Fruit fly (Drosophila melanogaster): Measurements from ENCODE around the gene ranshi.

The ranshi gene

DNA sequence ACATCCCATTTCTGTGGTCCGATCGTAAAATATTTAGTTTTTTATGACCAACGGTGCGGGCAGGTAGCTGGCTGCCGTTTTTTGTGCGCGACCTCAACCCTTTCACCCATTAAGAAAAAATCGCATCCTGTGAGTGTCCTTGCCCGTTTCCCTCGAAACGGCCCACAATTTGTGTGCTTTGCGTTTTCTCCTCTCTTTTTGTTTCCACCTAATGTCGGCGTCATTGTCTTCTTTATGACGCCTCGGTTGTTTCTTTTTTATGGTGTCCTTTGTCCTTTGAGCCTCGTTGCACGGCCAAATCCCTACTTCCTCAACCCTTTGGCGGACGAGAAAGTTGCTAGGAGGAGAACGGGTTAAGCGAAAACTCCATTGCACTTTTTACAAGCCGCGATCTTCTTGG is 28.3 kb downstream of the ranshi start:
- TF ChIP-seq noc (tag; optimal IDR thresholded peaks at IDR 0.05), result no peak

- TF ChIP-seq noc (tag; optimal IDR thresholded peaks at IDR 0.05), result no peak
Observed at dm6 chr3R:8700660-8701059, 28.8 kb downstream of the ranshi start.

- TF ChIP-seq noc (tag; optimal IDR thresholded peaks at IDR 0.05), result no peak
Observed at dm6 chr3R:8699230-8699629, 30.3 kb downstream of the ranshi start.

- TF ChIP-seq noc (tag; optimal IDR thresholded peaks at IDR 0.05), result no peak
Observed at dm6 chr3R:8697772-8698259, 31.7 kb downstream of the ranshi start, which contains the start of gene hb. Gene hb (minus strand): TSS chr3R:8697822.

- TF ChIP-seq noc (tag; optimal IDR thresholded peaks at IDR 0.05), result no peak
Observed at dm6 chr3R:8694110-8694826, 35.2 kb downstream of the ranshi start.

dm6 chr3R:8686446-8686845 is 43.0 kb downstream of the ranshi start:
- no peak for TF ChIP-seq noc (tag; optimal IDR thresholded peaks at IDR 0.05)

DNA sequence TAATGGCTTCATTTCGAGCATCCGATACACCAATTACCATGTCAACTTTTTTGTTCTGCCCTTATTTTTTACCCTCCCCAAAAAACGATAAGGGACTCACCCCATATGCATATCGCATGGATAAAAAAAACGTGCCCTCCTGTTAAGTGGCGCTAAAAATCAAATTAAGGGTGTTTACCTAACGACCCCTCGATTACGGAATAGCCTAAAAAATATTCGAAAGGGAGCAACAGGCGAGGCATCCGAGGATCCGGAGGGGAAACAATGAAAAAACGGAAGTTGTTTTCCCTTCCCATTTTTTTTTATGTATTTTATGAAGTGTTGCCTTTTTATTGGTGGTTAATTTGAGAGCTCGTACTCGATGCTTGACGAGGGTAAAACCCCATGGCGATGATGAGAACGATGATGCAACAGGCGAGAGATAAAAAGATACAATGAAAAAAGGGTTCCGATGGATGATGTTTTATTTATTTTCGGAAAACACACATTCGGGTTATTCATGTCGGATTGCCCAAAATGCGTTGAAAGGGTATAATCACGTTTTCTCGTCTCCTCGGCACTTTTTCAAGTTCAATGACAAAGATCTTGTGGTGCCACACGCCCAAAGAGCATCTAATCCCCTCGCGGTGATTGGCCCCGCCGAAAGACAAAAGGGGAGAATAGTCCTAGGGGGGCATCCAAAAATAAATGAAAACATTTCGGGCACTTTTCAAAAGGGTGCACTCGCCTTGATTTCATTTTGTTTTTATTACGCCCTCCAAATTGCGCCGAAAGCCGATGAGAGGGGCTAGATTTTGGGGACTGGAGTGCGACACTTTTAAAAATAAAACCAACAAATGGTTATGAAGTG is 44.9 kb downstream of the ranshi start, which contains the start of gene CG44227:
Gene CG44227, minus strand, starts transcription at position 849 of the 850 bp plus-strand sequence.
- TF ChIP-seq noc (tag; optimal IDR thresholded peaks at IDR 0.05), result no peak

DNA sequence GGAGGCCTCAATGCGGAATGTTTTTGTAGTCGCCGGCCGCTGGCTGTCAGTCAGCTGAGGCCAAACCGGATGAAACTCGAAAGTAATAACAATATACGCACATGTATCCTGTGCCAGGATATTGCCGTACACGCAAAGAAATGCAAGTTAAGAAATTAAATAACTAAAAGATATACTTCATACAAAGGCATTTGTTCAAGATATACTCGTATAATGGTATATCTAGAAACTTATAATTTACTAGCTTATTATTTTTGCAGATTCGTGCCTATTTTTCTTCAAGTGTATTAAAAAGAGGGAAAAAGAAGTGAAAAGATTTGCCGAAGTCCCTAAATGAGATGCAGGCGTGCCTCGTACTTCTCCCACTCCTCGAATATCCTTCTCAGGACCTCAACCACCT is 46.2 kb downstream of the ranshi start:
- TF ChIP-seq noc (tag; optimal IDR thresholded peaks at IDR 0.05), result no peak

DNA sequence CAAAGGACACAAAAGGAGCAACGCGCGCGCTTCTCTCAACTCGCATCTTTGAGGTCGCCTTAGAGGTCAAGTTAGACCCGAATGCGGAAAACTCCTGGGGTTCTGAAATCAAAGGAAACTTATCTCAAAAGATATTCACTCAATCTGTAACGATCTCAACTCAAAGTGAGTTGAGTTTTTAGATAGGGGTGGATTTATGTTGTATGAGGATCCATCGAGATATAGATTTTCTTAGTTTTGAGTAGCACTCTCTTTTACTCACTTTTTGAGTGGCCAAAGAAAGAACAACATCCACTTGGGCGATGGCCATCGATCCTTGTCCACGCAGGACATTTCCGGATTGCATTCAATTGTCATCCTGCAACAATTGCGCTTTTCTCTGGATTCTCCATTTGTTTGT is 48.9 kb downstream of the ranshi start:
- no peak for TF ChIP-seq noc (tag; optimal IDR thresholded peaks at IDR 0.05)

- no peak for TF ChIP-seq noc (tag; optimal IDR thresholded peaks at IDR 0.05)
Observed at dm6 chr3R:8679934-8680333, 49.6 kb downstream of the ranshi start, which contains the start of gene CG33325. Gene CG33325 (minus strand): TSS chr3R:8680034.

All from whole organism, larva.